Fruit fly (Drosophila melanogaster) whole organism, prepupa: ENCODE results near the gene CG33764.

Experiments used
- Blimp-1 ChIP-seq: fragments of 200-800 bp; sonication (Bioruptor generic); optimal IDR thresholded peaks from 3 replicates; lab custom pipeline; 2017; ENCODE audit warnings: missing biosample characterization, missing genetic modification characterization, mild to moderate bottlenecking, moderate library complexity, missing genetic modification reagents
- CG10631 ChIP-seq: fragments of 200-800 bp; sonication (Bioruptor generic); optimal IDR thresholded peaks from 2 replicates; lab custom pipeline; 2016; ENCODE audit warnings: missing biosample characterization, missing genetic modification characterization
- CG10669 ChIP-seq: fragments of 200-800 bp; sonication (Bioruptor generic); optimal IDR thresholded peaks from 3 replicates; lab custom pipeline; 2018; ENCODE audit warnings: missing biosample characterization, mild to moderate bottlenecking, missing genetic modification characterization, moderate library complexity
- CG11294 ChIP-seq: fragments of 200-800 bp; sonication (Bioruptor generic); IDR thresholded peaks from 2 replicates; pipeline ENCODE4 v1.3.6; 2022; ENCODE audit warnings: missing biosample characterization, missing genetic modification characterization
- CG11762 ChIP-seq: fragments of 200-800 bp; sonication (Bioruptor generic); optimal IDR thresholded peaks from 3 replicates; lab custom pipeline; 2016; ENCODE audit warnings: missing biosample characterization, missing genetic modification characterization; ENCODE audit not compliant: insufficient read depth
- CG11902 ChIP-seq: fragments of 200-800 bp; sonication (Bioruptor generic); optimal IDR thresholded peaks from 3 replicates; lab custom pipeline; 2016; ENCODE audit warnings: missing biosample characterization, missing genetic modification characterization
- CG1621 ChIP-seq: fragments of 200-800 bp; sonication (Bioruptor generic); optimal IDR thresholded peaks from 3 replicates; lab custom pipeline; 2018; ENCODE audit warnings: missing biosample characterization, mild to moderate bottlenecking, missing genetic modification characterization
- CG16779 ChIP-seq: fragments of 200-800 bp; sonication (Bioruptor generic); optimal IDR thresholded peaks from 3 replicates; lab custom pipeline; 2017; ENCODE audit warnings: missing biosample characterization, mild to moderate bottlenecking, missing genetic modification characterization
- CG3032 ChIP-seq: fragments of 200-800 bp; optimal IDR thresholded peaks from 2 replicates; lab custom pipeline; 2019; ENCODE audit warnings: missing biosample characterization, mild to moderate bottlenecking, missing genetic modification characterization, moderate library complexity
- CG31627 ChIP-seq: fragments of 200-800 bp; sonication (Bioruptor generic); optimal IDR thresholded peaks from 3 replicates; lab custom pipeline; 2016; ENCODE audit warnings: missing biosample characterization, missing genetic modification characterization
- CG32006 ChIP-seq: fragments of 200-800 bp; sonication (Bioruptor generic); optimal IDR thresholded peaks from 3 replicates; lab custom pipeline; 2017; ENCODE audit warnings: missing biosample characterization, mild to moderate bottlenecking, missing genetic modification characterization
- CG34406 ChIP-seq: fragments of 200-800 bp; sonication (Bioruptor generic); optimal IDR thresholded peaks from 3 replicates; lab custom pipeline; 2016; ENCODE audit warnings: missing biosample characterization, missing genetic modification characterization
- CG4318 ChIP-seq: fragments of 200-800 bp; sonication (Bioruptor generic); optimal IDR thresholded peaks from 3 replicates; lab custom pipeline; 2017; ENCODE audit warnings: missing biosample characterization, mild to moderate bottlenecking, missing genetic modification characterization
- CG6163 ChIP-seq: fragments of 200-800 bp; sonication (Bioruptor generic); IDR thresholded peaks from 3 replicates; pipeline ENCODE4 v1.3.6; 2022; ENCODE audit warnings: missing biosample characterization, missing genetic modification characterization
- CG6792 ChIP-seq: fragments of 200-800 bp; sonication (Bioruptor generic); optimal IDR thresholded peaks from 3 replicates; lab custom pipeline; 2016; ENCODE audit warnings: missing biosample characterization, missing genetic modification characterization
- CG6808 ChIP-seq: fragments of 200-800 bp; sonication (Bioruptor generic); optimal IDR thresholded peaks from 3 replicates; lab custom pipeline; 2017; ENCODE audit warnings: missing biosample characterization, missing genetic modification characterization, mild to moderate bottlenecking, moderate library complexity, missing genetic modification reagents
- CG6854 ChIP-seq: fragments of 200-800 bp; sonication (Bioruptor generic); optimal IDR thresholded peaks from 2 replicates; lab custom pipeline; 2017; ENCODE audit warnings: missing biosample characterization, mild to moderate bottlenecking, missing genetic modification characterization
- CG8319 ChIP-seq: fragments of 200-800 bp; sonication (Bioruptor generic); optimal IDR thresholded peaks from 3 replicates; lab custom pipeline; 2016; ENCODE audit warnings: missing biosample characterization, missing genetic modification characterization
- Eip75B ChIP-seq: fragments of 200-800 bp; sonication (Bioruptor generic); optimal IDR thresholded peaks from 3 replicates; lab custom pipeline; 2016; ENCODE audit warnings: missing biosample characterization, missing genetic modification characterization
- Eip78C ChIP-seq: fragments of 200-800 bp; sonication (Bioruptor generic); peaks from one replicate; lab custom pipeline; 2016; ENCODE audit warnings: missing biosample characterization, missing genetic modification characterization
- Ets21C ChIP-seq: fragments of 200-800 bp; sonication (Bioruptor generic); optimal IDR thresholded peaks from 3 replicates; lab custom pipeline; 2016; ENCODE audit warnings: missing biosample characterization, missing genetic modification characterization
- Hr39 ChIP-seq: fragments of 200-800 bp; sonication (Bioruptor generic); optimal IDR thresholded peaks from 2 replicates; lab custom pipeline; 2016; ENCODE audit warnings: missing biosample characterization, missing genetic modification characterization
- Hr4 ChIP-seq: fragments of 200-800 bp; sonication (Bioruptor generic); optimal IDR thresholded peaks from 3 replicates; lab custom pipeline; 2016; ENCODE audit warnings: missing biosample characterization, missing genetic modification characterization
- Lpt ChIP-seq: fragments of 200-800 bp; sonication (Bioruptor generic); optimal IDR thresholded peaks from 3 replicates; lab custom pipeline; 2016; ENCODE audit warnings: missing biosample characterization, missing genetic modification characterization
- Met ChIP-seq: fragments of 200-800 bp; sonication (Bioruptor generic); optimal IDR thresholded peaks from 3 replicates; lab custom pipeline; 2016; ENCODE audit warnings: missing biosample characterization, missing genetic modification characterization
- OdsH ChIP-seq: fragments of 200-800 bp; sonication (Bioruptor generic); optimal IDR thresholded peaks from 3 replicates; lab custom pipeline; 2016; ENCODE audit warnings: missing biosample characterization, missing genetic modification characterization
- Smox ChIP-seq: fragments of 200-800 bp; sonication (Bioruptor generic); optimal IDR thresholded peaks from 3 replicates; lab custom pipeline; 2016; ENCODE audit warnings: missing biosample characterization, missing genetic modification characterization
- Sox102F ChIP-seq: fragments of 200-800 bp; sonication (Bioruptor generic); optimal IDR thresholded peaks from 2 replicates; lab custom pipeline; 2016; ENCODE audit warnings: missing biosample characterization, mild to moderate bottlenecking, missing genetic modification characterization
- Sox14 ChIP-seq: fragments of 200-800 bp; sonication (Bioruptor generic); optimal IDR thresholded peaks from 3 replicates; lab custom pipeline; 2016; ENCODE audit warnings: missing biosample characterization, missing genetic modification characterization
- achi ChIP-seq: fragments of 200-800 bp; sonication (Bioruptor generic); optimal IDR thresholded peaks from 3 replicates; lab custom pipeline; 2016; ENCODE audit warnings: missing biosample characterization, missing genetic modification characterization
- acj6 ChIP-seq: fragments of 200-800 bp; sonication (Bioruptor generic); optimal IDR thresholded peaks from 3 replicates; lab custom pipeline; 2016; ENCODE audit warnings: missing biosample characterization, missing genetic modification characterization
- cyc ChIP-seq: fragments of 200-800 bp; sonication (Bioruptor generic); optimal IDR thresholded peaks from 3 replicates; lab custom pipeline; 2016; ENCODE audit warnings: missing biosample characterization, missing genetic modification characterization
- dac ChIP-seq: fragments of 200-800 bp; sonication (Bioruptor generic); optimal IDR thresholded peaks from 2 replicates; lab custom pipeline; 2017; ENCODE audit warnings: missing biosample characterization, mild to moderate bottlenecking, missing genetic modification characterization
- dsx ChIP-seq: fragments of 200-800 bp; optimal IDR thresholded peaks from 3 replicates; lab custom pipeline; 2019; ENCODE audit warnings: missing biosample characterization, mild to moderate bottlenecking, missing genetic modification characterization, moderate library complexity; ENCODE audit not compliant: poor library complexity, severe bottlenecking
- eg ChIP-seq: fragments of 200-800 bp; sonication (Bioruptor generic); IDR thresholded peaks from 3 replicates; pipeline ENCODE4 v1.3.6; 2022; ENCODE audit warnings: missing biosample characterization, missing genetic modification characterization
- esn ChIP-seq: fragments of 200-800 bp; sonication (Bioruptor generic); optimal IDR thresholded peaks from 2 replicates; lab custom pipeline; 2016; ENCODE audit warnings: missing biosample characterization, mild to moderate bottlenecking, missing genetic modification characterization, moderate library complexity
- fd59A ChIP-seq: fragments of 200-800 bp; sonication (Bioruptor generic); optimal IDR thresholded peaks from 2 replicates; lab custom pipeline; 2017; ENCODE audit warnings: missing biosample characterization, mild to moderate bottlenecking, missing genetic modification characterization, missing genetic modification reagents
- fd85E ChIP-seq: fragments of 200-800 bp; sonication (Bioruptor generic); optimal IDR thresholded peaks from 3 replicates; lab custom pipeline; 2016; ENCODE audit warnings: missing biosample characterization, missing genetic modification characterization
- fkh ChIP-seq: fragments of 200-800 bp; sonication (Bioruptor generic); optimal IDR thresholded peaks from 3 replicates; lab custom pipeline; 2017; ENCODE audit warnings: missing biosample characterization, mild to moderate bottlenecking, missing genetic modification characterization, moderate library complexity
- lz ChIP-seq: fragments of 200-800 bp; sonication (Bioruptor generic); optimal IDR thresholded peaks from 3 replicates; lab custom pipeline; 2016; ENCODE audit warnings: missing biosample characterization, missing genetic modification characterization
- pdm3 ChIP-seq: fragments of 200-800 bp; sonication (Bioruptor generic); optimal IDR thresholded peaks from 3 replicates; lab custom pipeline; 2016; ENCODE audit warnings: missing biosample characterization, missing genetic modification characterization
- salr ChIP-seq, 2 experiments: fragments of 200-800 bp; sonication (Bioruptor generic); optimal IDR thresholded peaks; 3 replicates each; lab custom pipeline; 2016 to 2018; ENCODE audit warnings: missing biosample characterization in 2 of 2, missing genetic modification characterization in 2 of 2, mild to moderate bottlenecking in 1 of 2
- spab ChIP-seq: fragments of 200-800 bp; sonication (Bioruptor generic); optimal IDR thresholded peaks from 2 replicates; lab custom pipeline; 2017; ENCODE audit warnings: missing biosample characterization, mild to moderate bottlenecking, missing genetic modification characterization, missing genetic modification reagents
- ss ChIP-seq, 2 experiments: fragments of 200-800 bp; sonication (Bioruptor generic); optimal IDR thresholded peaks; 2 replicates in 1 of 2; 3 replicates in 1 of 2; lab custom pipeline; 2017 to 2018; ENCODE audit warnings: mild to moderate bottlenecking in 2 of 2, missing biosample characterization in 2 of 2, missing genetic modification characterization in 2 of 2, moderate library complexity in 1 of 2
- topi ChIP-seq: fragments of 200-800 bp; sonication (Bioruptor generic); optimal IDR thresholded peaks from 3 replicates; lab custom pipeline; 2016; ENCODE audit warnings: missing biosample characterization, missing genetic modification characterization
- vri ChIP-seq: fragments of 200-800 bp; sonication (Bioruptor generic); optimal IDR thresholded peaks from 3 replicates; lab custom pipeline; 2016; ENCODE audit warnings: missing biosample characterization, mild to moderate bottlenecking, missing genetic modification characterization

CG33764 gene

DNA sequence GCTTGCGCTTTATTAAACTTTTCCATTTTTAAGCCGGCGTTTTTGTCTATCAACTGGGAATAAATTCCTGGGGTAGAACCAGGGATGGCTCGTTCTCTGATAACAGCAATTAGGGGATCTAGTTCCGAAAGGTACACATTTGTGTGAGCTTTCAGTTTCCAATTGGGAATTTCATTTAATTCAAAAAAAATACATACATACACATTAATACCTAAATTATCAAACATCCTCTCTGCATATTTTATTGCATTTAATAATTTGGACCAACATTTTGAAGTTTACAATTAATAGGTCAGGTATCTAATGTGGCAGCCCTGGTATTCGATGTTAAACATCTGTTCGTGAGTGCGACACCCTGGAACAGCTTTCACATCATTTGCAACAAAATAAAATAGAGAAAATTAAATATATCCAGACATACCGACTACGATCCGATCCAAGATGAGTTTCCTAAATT, 8.2 kb downstream of the CG33764 start, which contains the start of the genes CG15011 and CG1309 (continued):
- TF ChIP-seq Ets21C (GFP tag; lab: Kevin White, UChicago) (peak; percentile 83), Blimp-1 (GFP tag; lab: Kevin White, UChicago) (peak; percentile 32), CG6163 (peak; percentile 34; the same call in 1 of the 3 replicates), CG6792 (GFP tag; lab: Kevin White, UChicago) (peak; percentile 72), OdsH (peak; percentile 83), CG10669 (GFP tag; lab: Kevin White, UChicago) (peak; percentile 66), esn (GFP tag; lab: Kevin White, UChicago) (peak; percentile 89), CG32006 (GFP tag; lab: Kevin White, UChicago) (peak; percentile 75), Eip75B (GFP tag; lab: Kevin White, UChicago) (peak; percentile 86), fd59A (GFP tag; lab: Kevin White, UChicago) (peak; percentile 57), salr (GFP tag; optimal IDR thresholded peaks at IDR 0.05; lab: Kevin White, UChicago) (peak; percentile 41 to 47), Smox (no peak), CG4318 (GFP tag; lab: Kevin White, UChicago) (no peak), CG8319 (GFP tag; lab: Kevin White, UChicago) (peak; percentile 67), fd85E (GFP tag; lab: Kevin White, UChicago) (no peak), Lpt (GFP tag; lab: Kevin White, UChicago) (peak; percentile 65), Sox14 (GFP tag; lab: Kevin White, UChicago) (peak; percentile 86), dac (GFP tag; lab: Kevin White, UChicago) (peak; percentile 61), vri (GFP tag; lab: Kevin White, UChicago) (no peak), cyc (GFP tag; lab: Kevin White, UChicago) (peak; percentile 86), CG34406 (GFP tag; lab: Kevin White, UChicago) (peak; percentile 76), CG1621 (tag; lab: Kevin White, UChicago) (peak; percentile 51), achi (GFP tag; lab: Kevin White, UChicago) (peak; percentile 82)
- TF ChIP-seq, all 60 proteins: peak for 49

DNA sequence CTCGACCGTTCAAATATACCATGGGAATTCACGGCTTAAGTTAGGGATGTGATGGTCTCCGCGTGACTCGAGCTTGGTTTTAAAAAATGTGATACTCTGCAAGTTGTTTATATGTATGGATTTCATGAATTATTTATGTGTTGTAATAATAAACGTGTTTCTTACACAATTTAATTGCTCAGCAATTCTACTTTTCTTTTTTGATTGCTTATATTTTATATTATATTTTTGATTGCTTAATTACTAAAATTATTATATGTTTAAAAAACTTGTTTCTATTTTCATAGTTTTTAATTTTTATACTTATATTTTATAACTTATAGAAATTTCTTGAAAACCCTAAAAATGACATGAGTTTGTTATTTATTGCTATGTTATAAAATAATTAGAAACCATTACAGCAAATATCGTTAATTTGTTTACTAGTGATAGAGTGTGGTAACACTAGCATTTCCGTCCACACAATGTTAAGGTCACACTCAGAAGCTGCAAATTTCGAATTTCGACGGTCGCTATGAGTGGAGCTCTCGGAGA, 12.9 kb downstream of the CG33764 start, which contains the start of the genes ago and CG1265:
TSS of gene ago (minus strand) at position 6 of the 534 bp plus-strand sequence.
TSS of gene CG1265 (plus strand) at position 476 of the 534 bp plus-strand sequence.
- TF ChIP-seq CG11902 (GFP tag; lab: Kevin White, UChicago) (peak; percentile 4), CG6854 (GFP tag; lab: Kevin White, UChicago) (no peak), vri (GFP tag; lab: Kevin White, UChicago) (no peak), CG16779 (no peak), OdsH (peak; percentile 31), Hr39 (GFP tag; lab: Kevin White, UChicago) (peak; percentile 31), CG10669 (GFP tag; lab: Kevin White, UChicago) (no peak), CG11294 (GFP tag; lab: Robert Waterston, UW) (no peak), Eip75B (GFP tag; lab: Kevin White, UChicago) (peak; percentile 23), CG31627 (GFP tag; lab: Kevin White, UChicago) (peak; percentile 37), Met (peak; percentile 20), acj6 (GFP tag; lab: Kevin White, UChicago) (peak; percentile 42), topi (GFP tag; lab: Kevin White, UChicago) (no peak), Eip78C (peak; percentile 63), lz (GFP tag; lab: Kevin White, UChicago) (peak; percentile 51), CG3032 (peak; percentile 67), fkh (GFP tag; lab: Kevin White, UChicago) (peak; percentile 21), cyc (GFP tag; lab: Kevin White, UChicago) (peak; percentile 18), Hr4 (GFP tag; lab: Kevin White, UChicago) (peak; percentile 41), Lpt (GFP tag; lab: Kevin White, UChicago) (no peak), dsx (GFP tag; lab: Kevin White, UChicago) (no peak), Smox (no peak), spab (GFP tag; lab: Kevin White, UChicago) (no peak), CG10631 (GFP tag; lab: Kevin White, UChicago) (peak; percentile 61), eg (GFP tag; lab: Robert Waterston, UW) (no peak), ss (GFP tag; optimal IDR thresholded peaks at IDR 0.05; lab: Kevin White, UChicago) (peak in 1 of 2 experiments; percentile 10), achi (GFP tag; lab: Kevin White, UChicago) (peak; percentile 39), CG8319 (GFP tag; lab: Kevin White, UChicago) (no peak), Sox102F (GFP tag; lab: Kevin White, UChicago) (no peak), esn (GFP tag; lab: Kevin White, UChicago) (peak; percentile 40), CG32006 (GFP tag; lab: Kevin White, UChicago) (peak; percentile 48), CG6808 (GFP tag; lab: Kevin White, UChicago) (peak; percentile 1), salr (GFP tag; optimal IDR thresholded peaks at IDR 0.05; lab: Kevin White, UChicago) (peak in 1 of 2 experiments; percentile 36), pdm3 (peak; percentile 21), CG11762 (GFP tag; lab: Kevin White, UChicago) (peak; percentile 0)
